Worm (Caenorhabditis elegans): ENCODE data around the gene aexr-3.

The aexr-3 gene

ce11 chrX:8995527-8995946, 34.6 kb upstream of the aexr-3 start (continued):
- TF ChIP-seq sma-9 (GFP tag; optimal IDR thresholded peaks at IDR 0.05) (peak; percentile 28), sma-9 (tag; optimal IDR thresholded peaks at IDR 0.05) (no peak), Y55F3AM.14 (GFP tag; optimal IDR thresholded peaks at IDR 0.05) (peak; percentile 43), nhr-6 (tag; optimal IDR thresholded peaks at IDR 0.05) (no peak), R02D3.7 (tag; optimal IDR thresholded peaks at IDR 0.05) (no peak), F13H6.1 (tag; optimal IDR thresholded peaks at IDR 0.05) (peak; percentile 73)

ce11 chrX:8991856-8992456, 31.0 kb upstream of the aexr-3 start, which contains the start of gene C24A3.4:
C24A3.4 (plus strand) TSS chrX:8992406.
- TF ChIP-seq dmd-4 (tag; optimal IDR thresholded peaks at IDR 0.05): no peak
- TF ChIP-seq unc-55 (GFP tag; optimal IDR thresholded peaks at IDR 0.05): no peak
- no peak for TF ChIP-seq nhr-129 (tag; optimal IDR thresholded peaks at IDR 0.05)
- no peak for TF ChIP-seq peb-1 (tag; optimal IDR thresholded peaks at IDR 0.05)
- no peak for TF ChIP-seq nhr-12 (tag; optimal IDR thresholded peaks at IDR 0.05)
- TF ChIP-seq skn-1 (tag; optimal IDR thresholded peaks at IDR 0.05): no peak

- no peak for TF ChIP-seq dmd-4 (tag; optimal IDR thresholded peaks at IDR 0.05)
- TF ChIP-seq egl-27 (tag; optimal IDR thresholded peaks at IDR 0.05): no peak
- TF ChIP-seq nhr-11 (tag; optimal IDR thresholded peaks at IDR 0.05): no peak
- TF ChIP-seq ZK546.5 (tag; optimal IDR thresholded peaks at IDR 0.05): no peak
- no peak for TF ChIP-seq unc-39 (tag; optimal IDR thresholded peaks at IDR 0.05)
- TF ChIP-seq nhr-10 (tag; optimal IDR thresholded peaks at IDR 0.05): no peak
- no peak for TF ChIP-seq nhr-12 (tag; optimal IDR thresholded peaks at IDR 0.05)
- no peak for TF ChIP-seq snpc-4 (tag; optimal IDR thresholded peaks at IDR 0.05)
- TF ChIP-seq R02D3.7 (tag; optimal IDR thresholded peaks at IDR 0.05): no peak
- TF ChIP-seq nhr-25 (tag; optimal IDR thresholded peaks at IDR 0.05): no peak
- TF ChIP-seq mbf-1 (tag; optimal IDR thresholded peaks at IDR 0.05): no peak
These were observed 26.9 kb upstream of the aexr-3 start, which contains the start of gene twk-18 for ce11 chrX:8987828-8988227. twk-18 (plus strand) TSS chrX:8988128.

ce11 chrX:8986452-8986851, 25.5 kb upstream of the aexr-3 start:
- peak; percentile 20 for TF ChIP-seq Y55F3AM.14 (GFP tag; optimal IDR thresholded peaks at IDR 0.05)
- TF ChIP-seq mab-5 (tag; optimal IDR thresholded peaks at IDR 0.05): no peak
- no peak for TF ChIP-seq snpc-4 (tag; optimal IDR thresholded peaks at IDR 0.05)
- TF ChIP-seq mdl-1 (tag; optimal IDR thresholded peaks at IDR 0.05): no peak
- peak; percentile 50 for TF ChIP-seq nhr-129 (tag; optimal IDR thresholded peaks at IDR 0.05)
- TF ChIP-seq F13H6.1 (tag; optimal IDR thresholded peaks at IDR 0.05): peak; percentile 63
- TF ChIP-seq C34F6.9 (tag; optimal IDR thresholded peaks at IDR 0.05): peak; percentile 4
- TF ChIP-seq blmp-1 (tag; optimal IDR thresholded peaks at IDR 0.05; ENCODE audit: insufficient read depth): no peak
- TF ChIP-seq skn-1 (tag; optimal IDR thresholded peaks at IDR 0.05): no peak
- TF ChIP-seq aly-2 (tag; optimal IDR thresholded peaks at IDR 0.05): no peak
- no peak for TF ChIP-seq elt-3 (tag; optimal IDR thresholded peaks at IDR 0.05)
- TF ChIP-seq zag-1 (tag; optimal IDR thresholded peaks at IDR 0.05): no peak
- TF ChIP-seq lsy-2 (tag; optimal IDR thresholded peaks at IDR 0.05): peak in 1 of 2 experiments; percentile 24

- TF ChIP-seq sma-9 (GFP tag; optimal IDR thresholded peaks at IDR 0.05) (no peak), sma-9 (tag; optimal IDR thresholded peaks at IDR 0.05) (no peak), nhr-11 (tag; optimal IDR thresholded peaks at IDR 0.05) (no peak), nhr-6 (tag; optimal IDR thresholded peaks at IDR 0.05) (no peak), ztf-11 (tag; optimal IDR thresholded peaks at IDR 0.05) (no peak)
These were observed 19.7 kb upstream of the aexr-3 start, which contains the start of gene nmur-1 for ce11 chrX:8980676-8981075. nmur-1 (plus strand) TSS chrX:8980976.

ce11 chrX:8971461-8971860, 10.5 kb upstream of the aexr-3 start:
- TF ChIP-seq nhr-12 (tag; optimal IDR thresholded peaks at IDR 0.05) (no peak), alr-1 (tag; optimal IDR thresholded peaks at IDR 0.05) (no peak), R02D3.7 (tag; optimal IDR thresholded peaks at IDR 0.05) (no peak), sma-9 (GFP tag; optimal IDR thresholded peaks at IDR 0.05) (peak; percentile 50), sma-9 (tag; optimal IDR thresholded peaks at IDR 0.05) (no peak), unc-39 (tag; optimal IDR thresholded peaks at IDR 0.05) (no peak), elt-3 (tag; optimal IDR thresholded peaks at IDR 0.05) (no peak), F13H6.1 (tag; optimal IDR thresholded peaks at IDR 0.05) (peak; percentile 25), peb-1 (tag; optimal IDR thresholded peaks at IDR 0.05) (no peak), elt-1 (tag; optimal IDR thresholded peaks at IDR 0.05) (no peak), nhr-237 (tag; optimal IDR thresholded peaks at IDR 0.05) (no peak), ztf-4 (tag; optimal IDR thresholded peaks at IDR 0.05) (no peak), sma-3 (GFP tag; optimal IDR thresholded peaks at IDR 0.05) (peak; percentile 44), zag-1 (tag; optimal IDR thresholded peaks at IDR 0.05) (no peak), nhr-129 (tag; optimal IDR thresholded peaks at IDR 0.05) (peak; percentile 63), nhr-6 (tag; optimal IDR thresholded peaks at IDR 0.05) (no peak), lin-39 (tag; optimal IDR thresholded peaks at IDR 0.05) (no peak), ceh-82 (tag; optimal IDR thresholded peaks at IDR 0.05) (no peak), C34F6.9 (tag; optimal IDR thresholded peaks at IDR 0.05) (no peak), mbf-1 (tag; optimal IDR thresholded peaks at IDR 0.05) (no peak), lsy-2 (tag; optimal IDR thresholded peaks at IDR 0.05) (peak; percentile 19 to 36), ZK546.5 (tag; optimal IDR thresholded peaks at IDR 0.05) (no peak), aly-2 (tag; optimal IDR thresholded peaks at IDR 0.05) (no peak), skn-1 (tag; optimal IDR thresholded peaks at IDR 0.05) (no peak), sem-4 (tag; optimal IDR thresholded peaks at IDR 0.05) (no peak), nhr-11 (tag; optimal IDR thresholded peaks at IDR 0.05) (no peak), nhr-10 (tag; optimal IDR thresholded peaks at IDR 0.05) (no peak), ztf-1 (GFP tag; conservative IDR thresholded peaks at IDR 0.05) (no peak), unc-55 (GFP tag; optimal IDR thresholded peaks at IDR 0.05) (peak; percentile 21), lin-11 (tag; optimal IDR thresholded peaks at IDR 0.05) (no peak)
